Worm (Caenorhabditis elegans) whole organism, late embryonic: ENCODE measurements around the gene M110.7.

ENCODE experiments used
- C38D4.7 ChIP-seq: fragments of 200-800 bp; sonication (Bioruptor generic); optimal IDR thresholded peaks from 2 replicates; lab custom pipeline; 2018; ENCODE audit warnings: mild to moderate bottlenecking, missing genetic modification characterization, moderate library complexity, missing compliant biosample characterization
- K02D7.2 ChIP-seq: sonication (generic microtip); optimal IDR thresholded peaks from 2 replicates; lab custom pipeline; 2017; ENCODE audit warnings: mild to moderate bottlenecking, missing genetic modification characterization, missing compliant biosample characterization
- K09A11.1 ChIP-seq: sonication (generic microtip); optimal IDR thresholded peaks from 2 replicates; lab custom pipeline; 2017; ENCODE audit warnings: antibody characterized with exemption, mild to moderate bottlenecking, missing genetic modification characterization, missing compliant biosample characterization; ENCODE audit not compliant: insufficient read depth
- T23F11.4 ChIP-seq: fragments of 200-800 bp; sonication (Bioruptor generic); optimal IDR thresholded peaks from 2 replicates; lab custom pipeline; 2018; ENCODE audit warnings: mild to moderate bottlenecking, missing genetic modification characterization, missing compliant biosample characterization
- Y22D7AL.16 ChIP-seq: sonication (generic microtip); optimal IDR thresholded peaks from 2 replicates; lab custom pipeline; 2016; ENCODE audit warnings: missing genetic modification characterization, missing compliant biosample characterization
- ahr-1 ChIP-seq: sonication (generic microtip); optimal IDR thresholded peaks from 2 replicates; lab custom pipeline; 2016; ENCODE audit warnings: missing genetic modification characterization, missing compliant biosample characterization
- ama-1 ChIP-seq: fragments of 150-350 bp; optimal IDR thresholded peaks from 2 replicates; lab custom pipeline; 2014
- ceh-14 ChIP-seq: sonication (generic microtip); optimal IDR thresholded peaks from 2 replicates; lab custom pipeline; 2016; ENCODE audit warnings: missing genotype, missing genetic modification characterization, missing compliant biosample characterization
- ceh-19 ChIP-seq: fragments of 200-800 bp; sonication (Bioruptor generic); optimal IDR thresholded peaks from 2 replicates; lab custom pipeline; 2018; ENCODE audit warnings: mild to moderate bottlenecking, missing genetic modification characterization, missing compliant biosample characterization
- ceh-24 ChIP-seq: sonication (generic microtip); optimal IDR thresholded peaks from 2 replicates; lab custom pipeline; 2016; ENCODE audit warnings: mild to moderate bottlenecking, missing genetic modification characterization, missing compliant biosample characterization
- ceh-30 ChIP-seq: fragments of 150-350 bp; optimal IDR thresholded peaks from 2 replicates; lab custom pipeline; 2014; ENCODE audit warnings: missing biosample characterization, missing genetic modification characterization
- ceh-31 ChIP-seq: sonication (generic microtip); optimal IDR thresholded peaks from 2 replicates; lab custom pipeline; 2016; ENCODE audit warnings: missing genetic modification characterization, missing compliant biosample characterization
- ceh-45 ChIP-seq: fragments of 200-800 bp; sonication (Bioruptor generic); IDR thresholded peaks from 2 replicates; pipeline ENCODE4 v1.3.6; 2022; ENCODE audit warnings: missing genetic modification reagents, missing genetic modification characterization, missing compliant biosample characterization
- che-1 ChIP-seq: sonication (generic microtip); optimal IDR thresholded peaks from 2 replicates; lab custom pipeline; 2016; ENCODE audit warnings: mild to moderate bottlenecking, missing genetic modification characterization, missing compliant biosample characterization
- elt-2 ChIP-seq: sonication (generic microtip); optimal IDR thresholded peaks from 2 replicates; lab custom pipeline; 2016; ENCODE audit warnings: missing genetic modification reagents, missing genetic modification characterization, missing compliant biosample characterization
- elt-4 ChIP-seq: sonication (generic microtip); optimal IDR thresholded peaks from 2 replicates; lab custom pipeline; 2016; ENCODE audit warnings: missing genetic modification characterization, missing compliant biosample characterization
- fkh-10 ChIP-seq: fragments of 150-350 bp; optimal IDR thresholded peaks from 2 replicates; lab custom pipeline; 2014; ENCODE audit warnings: missing biosample characterization, missing genetic modification reagents, missing genetic modification characterization
- fkh-6 ChIP-seq: sonication (generic microtip); optimal IDR thresholded peaks from 2 replicates; lab custom pipeline; 2016; ENCODE audit warnings: missing genetic modification characterization, missing compliant biosample characterization
- hlh-13 ChIP-seq: fragments of 200-800 bp; sonication (Bioruptor generic); optimal IDR thresholded peaks from 2 replicates; lab custom pipeline; 2018; ENCODE audit warnings: mild to moderate bottlenecking, missing genetic modification characterization, missing compliant biosample characterization
- hlh-15 ChIP-seq: sonication (generic microtip); optimal IDR thresholded peaks from 2 replicates; lab custom pipeline; 2016; ENCODE audit warnings: missing genetic modification characterization, missing compliant biosample characterization
- hlh-30 ChIP-seq: sonication (generic microtip); optimal IDR thresholded peaks from 2 replicates; lab custom pipeline; 2017; ENCODE audit warnings: antibody characterized with exemption, missing genetic modification characterization, missing compliant biosample characterization; ENCODE audit not compliant: insufficient read depth
- lin-11 ChIP-seq: fragments of 200-800 bp; sonication (Bioruptor generic); optimal IDR thresholded peaks from 2 replicates; lab custom pipeline; 2018; ENCODE audit warnings: mild to moderate bottlenecking, missing genetic modification characterization, missing compliant biosample characterization
- nfya-1 ChIP-seq: sonication (generic microtip); optimal IDR thresholded peaks from 2 replicates; lab custom pipeline; 2017; ENCODE audit warnings: missing genetic modification characterization, mild to moderate bottlenecking, missing compliant biosample characterization, antibody characterized with exemption, moderate library complexity
- nhr-11 ChIP-seq: fragments of 150-350 bp; optimal IDR thresholded peaks from 2 replicates; lab custom pipeline; 2014; ENCODE audit warnings: missing biosample characterization, missing genetic modification characterization
- nhr-232 ChIP-seq: sonication (generic microtip); optimal IDR thresholded peaks from 2 replicates; lab custom pipeline; 2016; ENCODE audit warnings: missing genetic modification characterization, missing compliant biosample characterization
- npax-4 ChIP-seq: sonication (generic microtip); optimal IDR thresholded peaks from 2 replicates; lab custom pipeline; 2016; ENCODE audit warnings: missing genetic modification characterization, missing compliant biosample characterization
- pag-3 ChIP-seq: sonication (generic microtip); optimal IDR thresholded peaks from 2 replicates; lab custom pipeline; 2016; ENCODE audit warnings: missing compliant biosample characterization, missing genetic modification characterization, borderline replicate concordance
- pax-1 ChIP-seq: fragments of 150-350 bp; optimal IDR thresholded peaks from 2 replicates; lab custom pipeline; 2014; ENCODE audit warnings: missing biosample characterization, missing genetic modification characterization
- pqm-1 ChIP-seq: sonication (generic microtip); optimal IDR thresholded peaks from 2 replicates; lab custom pipeline; 2016; ENCODE audit warnings: missing genetic modification characterization, missing compliant biosample characterization
- pros-1 ChIP-seq: fragments of 150-350 bp; optimal IDR thresholded peaks from 2 replicates; lab custom pipeline; 2014; ENCODE audit warnings: missing biosample characterization, missing genetic modification reagents, missing genetic modification characterization
- rnt-1 ChIP-seq: sonication (generic microtip); optimal IDR thresholded peaks from 2 replicates; lab custom pipeline; 2016; ENCODE audit warnings: missing genetic modification characterization, missing compliant biosample characterization
- sox-2 ChIP-seq: fragments of 200-800 bp; sonication (Bioruptor generic); IDR thresholded peaks from 2 replicates; pipeline ENCODE4 v1.3.6; 2022; ENCODE audit warnings: missing genetic modification reagents, missing genetic modification characterization, missing compliant biosample characterization
- sox-4 ChIP-seq: sonication (generic microtip); optimal IDR thresholded peaks from 2 replicates; lab custom pipeline; 2017; ENCODE audit warnings: mild to moderate bottlenecking, missing genetic modification characterization, inconsistent platforms, missing compliant biosample characterization
- syd-9 ChIP-seq: sonication (generic microtip); optimal IDR thresholded peaks from 2 replicates; lab custom pipeline; 2016; ENCODE audit warnings: mild to moderate bottlenecking, missing genetic modification characterization, moderate library complexity, missing compliant biosample characterization
- tbx-7 ChIP-seq: sonication (generic microtip); optimal IDR thresholded peaks from 2 replicates; lab custom pipeline; 2016; ENCODE audit warnings: missing genotype, missing genetic modification characterization, missing compliant biosample characterization
- unc-3 ChIP-seq, 2 experiments: fragments of 200-800 bp in 1 of 2; sonication (Bioruptor generic) in 1 of 2; sonication (generic microtip) in 1 of 2; conservative IDR thresholded peaks in 1 of 2; optimal IDR thresholded peaks in 1 of 2; 2 replicates each; pipeline versions ENCODE4 v1.3.6 to Lab custom; 2016 to 2022; ENCODE audit warnings: missing compliant biosample characterization in 2 of 2, missing genetic modification characterization in 2 of 2, missing genetic modification reagents in 1 of 2
- unc-42 ChIP-seq: sonication (generic microtip); optimal IDR thresholded peaks from 2 replicates; lab custom pipeline; 2016; ENCODE audit warnings: missing genotype, missing genetic modification characterization, missing compliant biosample characterization
- unc-55 ChIP-seq: sonication (generic microtip); optimal IDR thresholded peaks from 2 replicates; lab custom pipeline; 2017; ENCODE audit warnings: missing biosample characterization, missing genetic modification reagents, missing genetic modification characterization

The M110.7 gene

DNA sequence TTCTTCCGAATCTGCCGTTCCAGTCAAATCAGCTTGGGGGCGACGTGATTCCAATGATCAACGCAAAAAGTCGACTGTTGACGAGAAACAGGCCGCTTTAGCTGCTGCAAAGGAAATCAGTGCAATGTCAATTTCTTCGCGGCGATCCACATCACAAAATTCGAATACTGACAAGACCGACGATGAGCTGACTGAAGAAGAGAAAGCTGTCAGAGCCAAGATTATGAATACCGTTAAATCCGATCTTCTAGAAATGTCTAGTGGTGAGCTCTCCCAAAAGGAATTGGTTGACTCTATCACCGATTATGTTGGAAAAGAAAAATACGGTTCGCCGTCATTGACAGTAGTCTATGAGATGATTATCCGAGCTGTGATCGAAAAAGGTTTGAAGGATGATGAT, 12.3 kb upstream of the M110.7 start:
- no peak for TF ChIP-seq sox-2
- TF ChIP-seq pros-1 (tag; lab: Kevin White, UChicago) = no peak
- TF ChIP-seq ahr-1 (tag; lab: Kevin White, UChicago) = no peak
- TF ChIP-seq T23F11.4 = no peak
- TF ChIP-seq nhr-232 = no peak
- TF ChIP-seq pqm-1 = no peak
- no peak for TF ChIP-seq syd-9 (tag; lab: Kevin White, UChicago)
- no peak for TF ChIP-seq fkh-6
- TF ChIP-seq nhr-11 (tag; lab: Kevin White, UChicago) = no peak
- TF ChIP-seq tbx-7 (tag; lab: Kevin White, UChicago) = no peak
- no peak for TF ChIP-seq ceh-45 (GFP tag; lab: Robert Waterston, UW)
- TF ChIP-seq ceh-19 (GFP tag; lab: Kevin White, UChicago) = no peak
- no peak for TF ChIP-seq hlh-30 (tag; lab: Kevin White, UChicago)
- no peak for TF ChIP-seq Y22D7AL.16 (tag; lab: Kevin White, UChicago)
- TF ChIP-seq elt-4 (tag; lab: Kevin White, UChicago) = no peak
- TF ChIP-seq lin-11 = no peak
- no peak for TF ChIP-seq che-1 (tag; lab: Kevin White, UChicago)
- TF ChIP-seq ceh-30 (tag; lab: Kevin White, UChicago) = no peak
- no peak for TF ChIP-seq hlh-13 (GFP tag; lab: Kevin White, UChicago)
- TF ChIP-seq hlh-15 (tag; lab: Kevin White, UChicago) = no peak

DNA sequence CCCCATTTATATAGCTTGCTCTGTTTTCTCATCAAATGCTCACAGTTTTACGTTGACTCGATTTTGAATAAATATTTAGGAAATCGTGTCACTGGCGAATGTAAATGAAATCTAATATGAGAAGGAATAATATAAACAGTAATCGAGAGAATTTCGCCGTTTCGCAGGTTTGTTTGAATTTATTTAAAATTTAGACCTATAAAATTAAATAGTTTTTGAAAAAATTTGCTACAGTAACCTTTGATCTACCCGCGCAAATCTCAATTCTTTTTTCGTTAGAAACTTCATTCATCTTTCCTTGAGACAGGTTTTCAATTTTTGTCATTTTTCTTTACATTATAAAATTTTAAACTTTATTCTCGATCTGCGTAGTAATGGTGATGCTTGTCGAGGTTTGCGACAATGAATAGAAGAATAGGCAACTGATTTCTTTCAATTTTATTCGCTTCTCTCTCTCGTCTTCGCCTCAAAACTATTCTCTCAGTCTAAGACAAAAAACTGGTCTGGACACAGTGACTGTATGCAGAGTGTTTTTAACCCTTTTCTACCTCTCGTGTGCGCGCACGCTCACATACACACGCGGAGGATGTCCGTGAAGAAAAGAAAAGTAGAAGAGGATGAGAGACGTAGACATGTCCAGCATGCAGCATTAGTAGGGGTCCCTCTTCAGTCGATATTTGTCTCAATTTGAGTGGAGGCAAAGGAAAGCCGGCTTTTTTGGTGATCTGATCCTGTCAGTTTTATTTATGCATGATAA, 10.1 kb upstream of the M110.7 start, which contains the start of gene dab-1:
dab-1 (plus strand) TSS at position 78 of the 757 bp plus-strand sequence.
- TF ChIP-seq nfya-1 (tag; lab: Kevin White, UChicago) = peak; percentile 32
- TF ChIP-seq hlh-30 (tag; lab: Kevin White, UChicago) = peak; percentile 49
- TF ChIP-seq K09A11.1 = no peak
- TF ChIP-seq nhr-232 = no peak
- TF ChIP-seq unc-55 (GFP tag; lab: Kevin White, UChicago) = peak; percentile 30
- no peak for TF ChIP-seq unc-42
- no peak for TF ChIP-seq lin-11
- TF ChIP-seq elt-2 (tag; lab: Kevin White, UChicago) = peak; percentile 3
- TF ChIP-seq ceh-19 (GFP tag; lab: Kevin White, UChicago) = peak; percentile 37
- no peak for TF ChIP-seq sox-4 (tag; lab: Kevin White, UChicago)
- peak; percentile 6 for TF ChIP-seq ceh-31 (tag; lab: Kevin White, UChicago)
- no peak for TF ChIP-seq ceh-24

DNA sequence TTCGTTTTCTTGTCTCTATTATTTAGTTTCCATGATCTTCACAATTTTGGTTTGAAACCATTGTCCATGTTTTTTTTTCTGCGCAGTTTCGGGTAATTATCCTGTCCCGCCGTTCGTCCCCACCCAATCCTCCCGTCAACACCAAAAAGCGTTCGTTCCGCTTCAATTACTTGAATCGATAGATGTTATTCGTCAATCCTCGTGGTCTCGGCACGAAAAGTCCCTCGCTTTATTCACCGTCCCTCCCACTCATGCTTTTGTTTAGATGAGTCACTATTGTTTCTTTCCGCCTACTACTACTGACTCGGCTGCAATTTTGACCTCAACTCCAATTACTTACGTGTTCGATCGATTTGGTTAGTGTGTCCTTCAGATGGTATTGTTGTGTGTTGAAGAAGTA, 9.2 kb upstream of the M110.7 start:
- no peak for TF ChIP-seq hlh-30 (tag; lab: Kevin White, UChicago)
- TF ChIP-seq ceh-19 (GFP tag; lab: Kevin White, UChicago) = no peak
- TF ChIP-seq pag-3 (tag; lab: Kevin White, UChicago) = no peak
- TF ChIP-seq rnt-1 (tag; lab: Kevin White, UChicago) = no peak
- no peak for TF ChIP-seq pqm-1
- no peak for TF ChIP-seq npax-4 (tag; lab: Kevin White, UChicago)
- TF ChIP-seq unc-42 = no peak
- peak; percentile 87 for TF ChIP-seq pax-1 (tag; lab: Kevin White, UChicago)
- TF ChIP-seq K02D7.2 (tag; lab: Kevin White, UChicago) = no peak
- no peak for TF ChIP-seq Y22D7AL.16 (tag; lab: Kevin White, UChicago)
- no peak for TF ChIP-seq ama-1 (lab: Kevin White, UChicago)
- TF ChIP-seq C38D4.7 (GFP tag; lab: Kevin White, UChicago) = no peak
- peak; percentile 32; the same call in 1 of the 2 replicates for TF ChIP-seq sox-2
- TF ChIP-seq unc-3 (GFP tag; conservative IDR thresholded peaks at IDR 0.05; lab: Robert Waterston, UW) = no peak
- TF ChIP-seq unc-3 (tag; optimal IDR thresholded peaks at IDR 0.05; lab: Kevin White, UChicago) = no peak
- no peak for TF ChIP-seq fkh-10 (GFP tag; lab: Kevin White, UChicago)
- no peak for TF ChIP-seq ceh-14 (tag; lab: Kevin White, UChicago)
- TF ChIP-seq ceh-31 (tag; lab: Kevin White, UChicago) = peak; percentile 59
- TF ChIP-seq, all 69 proteins: peak for 3
